Worm (Caenorhabditis elegans): ENCODE results near the gene C50C3.1.

Gene C50C3.1

DNA sequence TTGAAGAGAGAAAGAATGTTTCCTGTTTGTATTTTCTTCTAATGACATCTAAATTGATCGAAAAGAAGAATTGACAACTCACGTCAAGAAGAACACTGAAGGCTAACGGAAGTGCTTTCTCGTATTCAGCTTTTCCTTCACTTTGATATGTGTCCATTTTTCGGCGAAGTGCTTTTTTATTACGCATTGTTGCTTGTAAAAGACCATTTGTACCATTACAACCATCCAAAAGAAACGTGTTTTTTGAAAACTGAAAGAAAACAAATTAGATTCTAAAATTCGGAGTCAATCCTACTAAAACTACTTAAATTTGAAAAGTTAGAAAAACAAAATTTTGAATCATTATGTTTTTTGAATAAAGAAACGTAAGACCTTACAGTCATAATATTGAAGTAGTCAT is 7.3 kb downstream of the C50C3.1 start:
- TF ChIP-seq gmeb-1 (tag; optimal IDR thresholded peaks at IDR 0.05) (no peak), nhr-12 (tag; optimal IDR thresholded peaks at IDR 0.05) (no peak), nhr-25 (tag; optimal IDR thresholded peaks at IDR 0.05) (no peak)

DNA sequence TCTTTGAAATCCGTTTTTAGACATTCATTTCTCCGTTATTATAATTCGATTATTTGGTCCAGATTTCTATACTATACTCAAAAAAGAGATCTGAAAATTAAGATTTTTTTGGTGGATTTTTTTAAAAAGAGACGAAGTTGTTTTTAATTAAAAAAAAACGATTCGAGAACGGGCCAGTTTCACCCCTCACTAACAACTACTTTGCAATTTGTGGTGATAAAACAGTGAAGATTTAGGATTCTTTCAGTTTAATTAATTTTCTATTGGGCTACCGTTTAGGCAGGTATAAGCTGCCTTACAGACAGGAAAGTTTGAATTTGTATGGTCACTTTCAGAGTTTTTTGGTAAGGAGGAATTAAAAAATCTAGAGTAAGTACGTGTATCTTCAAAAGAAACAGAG is 9.3 kb downstream of the C50C3.1 start, which contains the start of gene unc-36:
Gene unc-36 (minus strand): TSS at position 101 of the 400 bp plus-strand sequence.
- no peak for TF ChIP-seq ceh-82 (tag; optimal IDR thresholded peaks at IDR 0.05)
- TF ChIP-seq unc-39 (tag; optimal IDR thresholded peaks at IDR 0.05), result no peak
- TF ChIP-seq ama-1 (optimal IDR thresholded peaks at IDR 0.05), result no peak
- no peak for TF ChIP-seq F13H6.1 (tag; optimal IDR thresholded peaks at IDR 0.05)
- no peak for TF ChIP-seq R02D3.7 (tag; optimal IDR thresholded peaks at IDR 0.05)
- no peak for TF ChIP-seq sem-4 (tag; optimal IDR thresholded peaks at IDR 0.05)
- no peak for TF ChIP-seq crh-2 (tag; optimal IDR thresholded peaks at IDR 0.05)
- no peak for TF ChIP-seq nhr-6 (tag; optimal IDR thresholded peaks at IDR 0.05)
- TF ChIP-seq ztf-1 (GFP tag; conservative IDR thresholded peaks at IDR 0.05), result no peak
- no peak for TF ChIP-seq nhr-77 (tag; optimal IDR thresholded peaks at IDR 0.05)
- TF ChIP-seq nhr-10 (tag; optimal IDR thresholded peaks at IDR 0.05), result no peak

DNA sequence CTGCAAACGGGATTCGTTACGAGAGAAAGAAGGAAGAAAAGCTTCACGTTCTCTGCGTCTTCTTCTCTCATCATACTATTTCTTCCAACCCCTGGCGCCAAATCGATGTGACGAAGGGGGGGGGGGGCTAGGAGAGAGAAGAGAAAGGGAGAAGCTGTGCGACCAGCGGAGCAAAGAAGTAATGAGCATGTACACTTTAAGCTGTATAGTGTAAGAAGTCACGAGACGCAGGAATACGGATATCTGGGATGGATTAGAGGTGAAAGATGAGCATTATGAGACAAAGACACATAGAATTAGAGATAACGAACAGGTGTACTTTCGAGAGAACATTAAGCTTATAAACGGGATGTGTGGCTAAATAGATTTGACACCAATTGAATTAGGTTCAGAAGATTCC is 10.0 kb downstream of the C50C3.1 start:
- TF ChIP-seq peb-1 (tag; optimal IDR thresholded peaks at IDR 0.05) (no peak), blmp-1 (tag; optimal IDR thresholded peaks at IDR 0.05; ENCODE audit: insufficient read depth) (no peak), nhr-10 (tag; optimal IDR thresholded peaks at IDR 0.05) (no peak), snpc-4 (tag; optimal IDR thresholded peaks at IDR 0.05) (no peak), nhr-237 (tag; optimal IDR thresholded peaks at IDR 0.05) (no peak), aly-2 (tag; optimal IDR thresholded peaks at IDR 0.05) (no peak), Y55F3AM.14 (GFP tag; optimal IDR thresholded peaks at IDR 0.05) (peak; percentile 43), C34F6.9 (tag; optimal IDR thresholded peaks at IDR 0.05) (peak; percentile 74), sma-9 (GFP tag; optimal IDR thresholded peaks at IDR 0.05) (peak; percentile 41), sma-9 (tag; optimal IDR thresholded peaks at IDR 0.05) (no peak), F13H6.1 (tag; optimal IDR thresholded peaks at IDR 0.05) (peak; percentile 77), unc-55 (GFP tag; optimal IDR thresholded peaks at IDR 0.05) (peak; percentile 83), nhr-129 (tag; optimal IDR thresholded peaks at IDR 0.05) (peak; percentile 46), sem-4 (tag; optimal IDR thresholded peaks at IDR 0.05) (peak; percentile 41), crh-2 (tag; optimal IDR thresholded peaks at IDR 0.05) (peak; percentile 49), lin-13 (GFP tag; optimal IDR thresholded peaks at IDR 0.05) (peak; percentile 23), lin-11 (tag; optimal IDR thresholded peaks at IDR 0.05) (peak; percentile 30), mab-5 (tag; optimal IDR thresholded peaks at IDR 0.05) (peak; percentile 33), lsy-2 (tag; optimal IDR thresholded peaks at IDR 0.05) (peak in 1 of 2 experiments; percentile 68), lin-39 (tag; optimal IDR thresholded peaks at IDR 0.05) (no peak), zag-1 (tag; optimal IDR thresholded peaks at IDR 0.05) (peak; percentile 56)

DNA sequence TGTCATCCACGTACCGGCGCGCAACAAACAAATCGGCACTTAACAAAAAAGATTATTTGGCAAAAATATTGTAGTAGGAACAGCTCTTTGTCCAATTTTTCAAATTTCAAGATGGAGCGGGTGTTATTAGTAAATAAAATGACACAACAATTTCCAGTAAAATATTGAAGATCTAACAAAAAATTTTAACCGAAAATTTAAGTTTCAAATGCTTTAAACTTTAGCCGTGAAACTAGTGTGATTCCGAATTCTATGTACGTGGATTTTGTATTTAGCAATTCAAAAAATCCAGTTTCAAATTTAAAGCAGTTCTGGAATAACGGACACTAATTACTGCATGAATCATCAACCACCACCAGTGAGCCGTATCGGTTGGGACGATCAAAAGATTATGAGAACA is 11.0 kb downstream of the C50C3.1 start, which contains the start of gene snb-5:
Gene snb-5 (plus strand): TSS at position 301 of the 400 bp plus-strand sequence.
- TF ChIP-seq gmeb-1 (tag; optimal IDR thresholded peaks at IDR 0.05), result no peak
- TF ChIP-seq nhr-11 (tag; optimal IDR thresholded peaks at IDR 0.05), result no peak
- TF ChIP-seq elt-3 (tag; optimal IDR thresholded peaks at IDR 0.05), result no peak
- no peak for TF ChIP-seq nhr-25 (tag; optimal IDR thresholded peaks at IDR 0.05)
- no peak for TF ChIP-seq alr-1 (tag; optimal IDR thresholded peaks at IDR 0.05)
- no peak for TF ChIP-seq nhr-237 (tag; optimal IDR thresholded peaks at IDR 0.05)
- TF ChIP-seq ztf-1 (GFP tag; conservative IDR thresholded peaks at IDR 0.05), result no peak
- TF ChIP-seq lin-39 (tag; optimal IDR thresholded peaks at IDR 0.05), result no peak
- TF ChIP-seq elt-1 (tag; optimal IDR thresholded peaks at IDR 0.05), result no peak
- no peak for TF ChIP-seq ama-1 (optimal IDR thresholded peaks at IDR 0.05)

DNA sequence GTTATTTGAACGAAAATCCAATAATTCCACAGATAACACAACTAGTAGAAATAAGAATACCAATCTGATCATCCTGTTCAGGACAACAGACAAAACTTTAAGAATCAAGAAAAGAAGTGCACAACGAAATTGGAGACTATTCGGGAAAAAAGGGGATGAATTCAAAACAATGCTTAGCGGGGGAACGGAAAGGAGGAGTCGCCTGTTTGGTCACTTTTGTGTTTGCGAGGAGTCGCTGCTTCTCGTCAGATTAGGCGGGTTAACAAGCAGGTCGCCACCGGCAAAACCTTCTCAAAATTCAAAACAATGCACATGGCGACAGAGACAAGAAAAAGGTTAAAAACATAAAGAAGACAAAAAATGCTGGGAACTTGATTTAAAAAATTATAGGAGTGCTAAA is 18.0 kb downstream of the C50C3.1 start, which contains the start of gene C30A5.10:
Gene C30A5.10 (minus strand): TSS at position 101 of the 400 bp plus-strand sequence.
- TF ChIP-seq nhr-25 (tag; optimal IDR thresholded peaks at IDR 0.05), result no peak
- TF ChIP-seq nhr-23 (tag; optimal IDR thresholded peaks at IDR 0.05), result no peak
- TF ChIP-seq nhr-77 (tag; optimal IDR thresholded peaks at IDR 0.05), result no peak
- no peak for TF ChIP-seq sma-3 (GFP tag; optimal IDR thresholded peaks at IDR 0.05)
- TF ChIP-seq egl-27 (tag; optimal IDR thresholded peaks at IDR 0.05), result no peak
- no peak for TF ChIP-seq fos-1 (tag; optimal IDR thresholded peaks at IDR 0.05)
- no peak for TF ChIP-seq gmeb-1 (tag; optimal IDR thresholded peaks at IDR 0.05)
- TF ChIP-seq ama-1 (optimal IDR thresholded peaks at IDR 0.05), result no peak
- no peak for TF ChIP-seq nhr-237 (tag; optimal IDR thresholded peaks at IDR 0.05)
- TF ChIP-seq aly-2 (tag; optimal IDR thresholded peaks at IDR 0.05), result no peak
- TF ChIP-seq ceh-82 (tag; optimal IDR thresholded peaks at IDR 0.05), result no peak
- no peak for TF ChIP-seq crh-2 (tag; optimal IDR thresholded peaks at IDR 0.05)
- no peak for TF ChIP-seq lin-11 (tag; optimal IDR thresholded peaks at IDR 0.05)
- TF ChIP-seq dmd-4 (tag; optimal IDR thresholded peaks at IDR 0.05), result no peak
- no peak for TF ChIP-seq unc-62 (GFP tag; optimal IDR thresholded peaks at IDR 0.05)
- TF ChIP-seq ztf-4 (tag; optimal IDR thresholded peaks at IDR 0.05), result no peak
- TF ChIP-seq sem-4 (tag; optimal IDR thresholded peaks at IDR 0.05), result no peak
